Worm (Caenorhabditis elegans) whole organism, L4 larva: ENCODE data around the gene gtf-2F2.

ENCODE experiments used
- F10B5.3 ChIP-seq: sonication (generic microtip); optimal IDR thresholded peaks from 2 replicates; lab custom pipeline; 2016; ENCODE audit warnings: mild to moderate bottlenecking, missing genetic modification characterization, missing compliant biosample characterization
- F26F4.8 ChIP-seq: fragments of 200-800 bp; sonication (Bioruptor generic); conservative IDR thresholded peaks from 2 replicates; pipeline ENCODE4 v1.3.6; 2022; ENCODE audit warnings: missing genetic modification characterization, missing compliant biosample characterization
- F49E8.2 ChIP-seq: sonication (generic microtip); optimal IDR thresholded peaks from 2 replicates; lab custom pipeline; 2016; ENCODE audit warnings: missing compliant biosample characterization, mild to moderate bottlenecking, missing genetic modification characterization, borderline replicate concordance
- T26A8.4 ChIP-seq: fragments of 200-800 bp; sonication (Bioruptor generic); IDR thresholded peaks from 2 replicates; pipeline ENCODE4 v1.3.6; 2022; ENCODE audit warnings: missing genetic modification characterization, missing compliant biosample characterization
- Y105C5A.15 ChIP-seq: fragments of 200-800 bp; sonication (Bioruptor generic); IDR thresholded peaks from 2 replicates; pipeline ENCODE4 v1.3.6; 2022; ENCODE audit warnings: missing genetic modification characterization, missing compliant biosample characterization
- Y5F2A.4 ChIP-seq: fragments of 200-800 bp; sonication (Bioruptor generic); optimal IDR thresholded peaks from 2 replicates; lab custom pipeline; 2018; ENCODE audit warnings: mild to moderate bottlenecking, missing genetic modification characterization, missing compliant biosample characterization
- ZK337.2 ChIP-seq: fragments of 200-800 bp; sonication (Bioruptor generic); IDR thresholded peaks from 2 replicates; pipeline ENCODE4 v1.3.6; 2022; ENCODE audit warnings: missing genetic modification reagents, missing genetic modification characterization, missing compliant biosample characterization
- ceh-20 ChIP-seq: fragments of 200-800 bp; sonication (Bioruptor generic); IDR thresholded peaks from 2 replicates; pipeline ENCODE4 v1.3.6; 2022; ENCODE audit warnings: missing genetic modification reagents, missing genetic modification characterization, missing compliant biosample characterization
- daf-16 ChIP-seq, 3 experiments: sonication (generic microtip); optimal IDR thresholded peaks; 2 replicates each; lab custom pipeline; 2016 to 2017; ENCODE audit warnings: missing genetic modification characterization in 3 of 3, missing genetic modification reagents in 3 of 3, mild to moderate bottlenecking in 2 of 3, missing compliant biosample characterization in 2 of 3, missing biosample characterization in 1 of 3, moderate library complexity in 1 of 3
- dmd-6 ChIP-seq: fragments of 200-800 bp; sonication (Bioruptor generic); IDR thresholded peaks from 2 replicates; pipeline ENCODE4 v1.3.6; 2022; ENCODE audit warnings: missing genetic modification reagents, missing genetic modification characterization, missing compliant biosample characterization
- dpl-1 ChIP-seq: fragments of 150-350 bp; optimal IDR thresholded peaks from 2 replicates; lab custom pipeline; 2014; ENCODE audit warnings: missing biosample characterization, missing genetic modification reagents, missing genetic modification characterization
- dve-1 ChIP-seq: sonication (generic microtip); optimal IDR thresholded peaks from 2 replicates; lab custom pipeline; 2017; ENCODE audit warnings: antibody characterized with exemption, mild to moderate bottlenecking, missing genetic modification characterization, missing compliant biosample characterization; ENCODE audit not compliant: insufficient read depth
- fkh-10 ChIP-seq: fragments of 150-350 bp; optimal IDR thresholded peaks from 2 replicates; lab custom pipeline; 2014; ENCODE audit warnings: missing biosample characterization, missing genetic modification reagents, missing genetic modification characterization
- hif-1 ChIP-seq, 2 experiments: sonication (generic microtip); optimal IDR thresholded peaks; 2 replicates each; lab custom pipeline; 2016 to 2017; ENCODE audit warnings: missing compliant biosample characterization in 2 of 2, missing genetic modification characterization in 2 of 2, missing genetic modification reagents in 2 of 2, missing genotype in 2 of 2, mild to moderate bottlenecking in 1 of 2
- hlh-11 ChIP-seq: fragments of 200-800 bp; sonication (Bioruptor generic); optimal IDR thresholded peaks from 2 replicates; lab custom pipeline; 2018; ENCODE audit warnings: mild to moderate bottlenecking, missing genetic modification characterization, missing compliant biosample characterization
- lin-13 ChIP-seq: fragments of 150-350 bp; optimal IDR thresholded peaks from 2 replicates; lab custom pipeline; 2014; ENCODE audit warnings: missing biosample characterization, missing genetic modification reagents, missing genetic modification characterization
- lin-15B ChIP-seq: fragments of 150-350 bp; sonication (generic microtip); optimal IDR thresholded peaks from 3 replicates; lab custom pipeline; 2014; ENCODE audit warnings: missing biosample characterization, missing genetic modification characterization
- lin-29 ChIP-seq: fragments of 200-800 bp; sonication (Bioruptor generic); IDR thresholded peaks from 2 replicates; pipeline ENCODE4 v1.3.6; 2022; ENCODE audit warnings: missing genetic modification reagents, missing genetic modification characterization, missing compliant biosample characterization
- lin-39 ChIP-seq: fragments of 150-350 bp; optimal IDR thresholded peaks from 2 replicates; lab custom pipeline; 2014; ENCODE audit warnings: missing biosample characterization, missing genetic modification reagents, missing genetic modification characterization
- madf-5 ChIP-seq, 2 experiments: fragments of 200-800 bp; sonication (Bioruptor generic); IDR thresholded peaks; 2 replicates each; pipeline ENCODE4 v1.3.6; 2022; ENCODE audit warnings: missing compliant biosample characterization in 2 of 2, missing genetic modification characterization in 2 of 2
- madf-9 ChIP-seq: fragments of 200-800 bp; sonication (Bioruptor generic); conservative IDR thresholded peaks from 2 replicates; pipeline ENCODE4 v1.3.6; 2022; ENCODE audit warnings: missing genetic modification reagents, missing genetic modification characterization, missing compliant biosample characterization
- mxl-2 ChIP-seq: fragments of 200-800 bp; sonication (Bioruptor generic); conservative IDR thresholded peaks from 2 replicates; pipeline ENCODE4 v1.3.6; 2022; ENCODE audit warnings: missing genetic modification reagents, missing genetic modification characterization, missing compliant biosample characterization
- mxl-3 ChIP-seq: fragments of 200-800 bp; sonication (Bioruptor generic); optimal IDR thresholded peaks from 2 replicates; lab custom pipeline; 2018; ENCODE audit warnings: mild to moderate bottlenecking, missing genetic modification characterization, missing compliant biosample characterization
- nhr-11 ChIP-seq: fragments of 150-350 bp; optimal IDR thresholded peaks from 2 replicates; lab custom pipeline; 2014; ENCODE audit warnings: missing biosample characterization, missing genetic modification characterization
- nhr-111 ChIP-seq: fragments of 200-800 bp; sonication (Bioruptor generic); optimal IDR thresholded peaks from 2 replicates; lab custom pipeline; 2018; ENCODE audit warnings: mild to moderate bottlenecking, missing genetic modification characterization, missing compliant biosample characterization
- nhr-25 ChIP-seq: sonication (generic microtip); optimal IDR thresholded peaks from 2 replicates; lab custom pipeline; 2017; ENCODE audit warnings: missing genetic modification characterization, mild to moderate bottlenecking, missing compliant biosample characterization, antibody characterized with exemption, moderate library complexity, borderline replicate concordance; ENCODE audit not compliant: insufficient read depth
- nhr-28 ChIP-seq: fragments of 150-350 bp; optimal IDR thresholded peaks from 2 replicates; lab custom pipeline; 2014; ENCODE audit warnings: missing biosample characterization, missing genetic modification characterization
- nhr-76 ChIP-seq: fragments of 150-350 bp; optimal IDR thresholded peaks from 2 replicates; lab custom pipeline; 2014; ENCODE audit warnings: missing biosample characterization, missing genetic modification characterization
- php-3 ChIP-seq: fragments of 200-800 bp; sonication (Bioruptor generic); IDR thresholded peaks from 2 replicates; pipeline ENCODE4 v1.3.6; 2022; ENCODE audit warnings: missing genetic modification reagents, missing genetic modification characterization, missing compliant biosample characterization
- pqm-1 ChIP-seq: sonication (generic microtip); optimal IDR thresholded peaks from 2 replicates; lab custom pipeline; 2017; ENCODE audit warnings: missing biosample characterization, missing genetic modification characterization
- rbr-2 ChIP-seq: sonication (generic microtip); optimal IDR thresholded peaks from 2 replicates; lab custom pipeline; 2016; ENCODE audit warnings: missing genotype, missing genetic modification characterization, missing compliant biosample characterization
- saeg-2 ChIP-seq: fragments of 200-800 bp; sonication (Bioruptor generic); IDR thresholded peaks from 2 replicates; pipeline ENCODE4 v1.3.6; 2022; ENCODE audit warnings: missing genetic modification reagents, missing genetic modification characterization, missing compliant biosample characterization
- spr-3 ChIP-seq: fragments of 200-800 bp; sonication (Bioruptor generic); optimal IDR thresholded peaks from 2 replicates; lab custom pipeline; 2018; ENCODE audit warnings: mild to moderate bottlenecking, missing genetic modification characterization, missing compliant biosample characterization
- tag-97 ChIP-seq: fragments of 200-800 bp; sonication (Bioruptor generic); IDR thresholded peaks from 2 replicates; pipeline ENCODE4 v1.3.6; 2022; ENCODE audit warnings: missing genetic modification characterization, missing compliant biosample characterization
- tra-1 ChIP-seq: fragments of 200-800 bp; sonication (Bioruptor generic); IDR thresholded peaks from 2 replicates; pipeline ENCODE4 v1.3.6; 2022; ENCODE audit warnings: missing genetic modification reagents, missing genetic modification characterization, missing compliant biosample characterization
- vab-7 ChIP-seq: fragments of 200-800 bp; sonication (Bioruptor generic); IDR thresholded peaks from 2 replicates; pipeline ENCODE4 v1.3.6; 2022; ENCODE audit warnings: missing genetic modification reagents, missing genetic modification characterization, missing compliant biosample characterization
- zfp-2 ChIP-seq: sonication (generic microtip); optimal IDR thresholded peaks from 2 replicates; lab custom pipeline; 2016; ENCODE audit warnings: mild to moderate bottlenecking, missing genetic modification characterization, missing compliant biosample characterization
- zfp-3 ChIP-seq: fragments of 200-800 bp; sonication (Bioruptor generic); conservative IDR thresholded peaks from 2 replicates; pipeline ENCODE4 v1.3.6; 2022; ENCODE audit warnings: missing genetic modification reagents, missing genetic modification characterization, missing compliant biosample characterization

Gene gtf-2F2

DNA sequence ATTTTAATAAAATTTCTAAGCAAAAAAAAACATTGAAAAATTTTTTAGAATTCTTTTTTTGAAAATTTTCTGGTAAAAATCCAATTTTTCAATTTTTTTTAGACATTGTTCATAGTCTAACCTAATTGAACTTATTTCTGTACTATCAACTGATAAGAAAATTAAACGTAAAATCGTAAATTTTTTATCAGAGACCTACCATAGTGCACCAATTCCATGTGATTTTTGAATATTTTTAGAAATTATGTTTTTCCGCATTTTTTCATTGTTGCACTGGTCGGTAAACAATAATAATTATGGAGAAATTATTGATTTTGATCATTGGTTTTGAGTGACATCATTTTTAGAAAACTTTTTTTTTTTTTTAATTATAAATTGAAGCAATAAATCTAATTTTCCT lies 17.2 kb upstream of the gtf-2F2 start:
- TF ChIP-seq zfp-2 (tag; lab: Kevin White, UChicago), result no peak
- TF ChIP-seq daf-16 (GFP tag; optimal IDR thresholded peaks at IDR 0.05; lab: Kevin White, UChicago), result no peak
- TF ChIP-seq daf-16 (tag; optimal IDR thresholded peaks at IDR 0.05; lab: Kevin White, UChicago), result peak; percentile 61
- no peak for TF ChIP-seq Y5F2A.4 (GFP tag; lab: Kevin White, UChicago)
- TF ChIP-seq hif-1 (tag; optimal IDR thresholded peaks at IDR 0.05; lab: Kevin White, UChicago), result no peak
- TF ChIP-seq mxl-2 (GFP tag; lab: Robert Waterston, UW), result no peak
- TF ChIP-seq mxl-3, result no peak

DNA sequence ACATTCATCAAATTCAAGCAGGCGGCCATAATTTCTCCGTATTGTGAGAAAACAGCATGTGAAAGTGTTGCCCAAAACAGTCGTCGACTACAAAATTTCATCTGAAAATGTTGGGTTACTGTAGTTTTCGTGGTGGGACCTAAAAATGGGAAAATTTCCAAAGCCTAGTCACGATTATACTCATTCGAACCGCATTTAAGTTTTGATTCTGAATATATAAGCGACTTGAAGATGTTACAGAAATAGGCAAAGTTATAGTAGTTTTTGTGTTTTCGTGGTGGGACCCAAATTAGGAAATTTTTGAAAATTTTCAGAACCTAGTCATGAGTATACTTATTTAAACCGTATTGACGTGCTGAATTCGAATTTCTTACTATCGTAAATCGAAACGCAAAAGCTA lies 15.9 kb upstream of the gtf-2F2 start, which contains the start of gene Y39B6A.41:
TSS of gene Y39B6A.41 (minus strand) at position 101 of the 400 bp plus-strand sequence.
- TF ChIP-seq saeg-2 (GFP tag; lab: Robert Waterston, UW) (no peak), zfp-2 (tag; lab: Kevin White, UChicago) (no peak), T26A8.4 (GFP tag; lab: Robert Waterston, UW) (no peak), hif-1 (tag; optimal IDR thresholded peaks at IDR 0.05; lab: Kevin White, UChicago) (no peak), F26F4.8 (GFP tag; lab: Robert Waterston, UW) (no peak), F49E8.2 (tag; lab: Kevin White, UChicago) (no peak), lin-39 (tag; lab: Kevin White, UChicago) (no peak), dve-1 (no peak), Y105C5A.15 (GFP tag; lab: Robert Waterston, UW) (no peak), tra-1 (GFP tag; lab: Robert Waterston, UW) (no peak), madf-5 (GFP tag; IDR thresholded peaks at IDR 0.05; lab: Robert Waterston, UW) (no peak), madf-9 (GFP tag; lab: Robert Waterston, UW) (no peak), lin-13 (no peak), dpl-1 (GFP tag; lab: Kevin White, UChicago) (no peak), nhr-25 (tag; lab: Kevin White, UChicago) (no peak), tag-97 (no peak), zfp-3 (GFP tag; lab: Robert Waterston, UW) (no peak), rbr-2 (tag; lab: Kevin White, UChicago) (no peak)

DNA sequence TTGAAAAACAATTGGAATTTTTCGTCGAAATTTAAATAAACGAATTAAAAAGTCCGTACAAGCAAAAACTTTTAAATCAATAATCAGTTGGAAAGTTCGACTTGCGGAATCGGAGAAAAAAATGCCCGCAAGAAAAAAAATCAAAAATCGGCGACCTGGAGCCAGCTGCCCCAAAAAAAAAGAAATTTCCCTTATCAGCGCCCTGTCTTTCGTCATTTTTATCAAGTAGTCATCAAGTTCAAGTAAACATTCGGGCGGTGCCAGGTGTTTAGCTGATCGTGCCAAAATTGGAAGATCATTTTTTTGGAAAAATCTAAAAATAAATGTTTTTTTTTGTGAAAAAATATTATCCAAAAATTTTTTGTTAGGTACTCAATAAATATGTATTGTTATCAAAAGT lies 15.4 kb upstream of the gtf-2F2 start:
- TF ChIP-seq nhr-111, result no peak
- no peak for TF ChIP-seq ZK337.2
- no peak for TF ChIP-seq fkh-10 (GFP tag; lab: Kevin White, UChicago)
- TF ChIP-seq ceh-20, result no peak
- no peak for TF ChIP-seq madf-5 (GFP tag; IDR thresholded peaks at IDR 0.05; lab: Robert Waterston, UW)
- no peak for TF ChIP-seq nhr-76 (tag; lab: Kevin White, UChicago)
- TF ChIP-seq dmd-6, result peak; percentile 45; the same call in 1 of the 2 replicates
- no peak for TF ChIP-seq lin-15B (tag; lab: Kevin White, UChicago)
- TF ChIP-seq nhr-11 (tag; lab: Kevin White, UChicago), result no peak
- peak; percentile 45 for TF ChIP-seq pqm-1
- no peak for TF ChIP-seq T26A8.4 (GFP tag; lab: Robert Waterston, UW)
- TF ChIP-seq zfp-3 (GFP tag; lab: Robert Waterston, UW), result no peak
- TF ChIP-seq spr-3 (GFP tag; lab: Kevin White, UChicago), result no peak
- no peak for TF ChIP-seq vab-7
- peak; percentile 0 for TF ChIP-seq nhr-28
- TF ChIP-seq lin-29, result no peak
- no peak for TF ChIP-seq daf-16 (GFP tag; optimal IDR thresholded peaks at IDR 0.05; lab: Kevin White, UChicago)
- TF ChIP-seq daf-16 (tag; optimal IDR thresholded peaks at IDR 0.05; lab: Kevin White, UChicago), result peak; percentile 65
- no peak for TF ChIP-seq php-3 (GFP tag; lab: Robert Waterston, UW)
- no peak for TF ChIP-seq dpl-1 (GFP tag; lab: Kevin White, UChicago)
- TF ChIP-seq hlh-11 (tag; lab: Kevin White, UChicago), result peak; percentile 28
- TF ChIP-seq dve-1, result peak; percentile 25
- no peak for TF ChIP-seq F10B5.3 (tag; lab: Kevin White, UChicago)
